Fruit fly (Drosophila melanogaster): Measurements from ENCODE around the gene CG34300.

- TF ChIP-seq CG12605 (GFP tag; IDR thresholded peaks at IDR 0.05): peak; percentile 27; the same call in 1 of the 2 replicates
- TF ChIP-seq CG8159 (tag; optimal IDR thresholded peaks at IDR 0.05): peak; percentile 3
- TF ChIP-seq CG4496 (GFP tag; IDR thresholded peaks at IDR 0.05): peak; percentile 70; the same call in 2 of the 3 replicates
These were observed 6.1 kb upstream of the CG34300 start for dm6 chr3R:30312545-30312944.
